Worm (Caenorhabditis elegans): ENCODE results near the gene F59B2.13.

Gene F59B2.13

DNA sequence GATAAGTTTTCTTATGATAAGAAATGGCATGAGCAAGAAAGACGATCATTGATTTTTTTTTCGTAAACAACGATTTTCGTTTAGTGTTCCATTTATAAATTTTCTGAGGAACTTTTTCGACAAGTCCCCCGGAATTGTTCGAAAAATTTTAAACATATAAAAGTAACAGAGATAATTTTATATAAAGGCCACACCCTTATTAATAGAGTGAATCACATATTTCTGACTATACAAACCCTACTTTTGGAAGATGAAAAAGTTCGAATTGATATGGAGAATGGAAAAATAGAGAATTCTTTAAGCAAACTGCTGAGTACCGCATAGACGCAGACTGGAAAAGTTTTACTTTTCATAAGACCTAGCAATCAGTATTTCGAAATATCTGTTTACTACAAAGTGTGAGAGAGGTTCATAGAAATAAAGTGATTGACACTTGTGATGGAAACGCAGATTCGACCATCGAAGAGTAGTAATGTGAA is 24.3 kb upstream of the F59B2.13 start (continued):
- TF ChIP-seq egl-5 (tag; optimal IDR thresholded peaks at IDR 0.05) (no peak), daf-12 (tag; optimal IDR thresholded peaks at IDR 0.05) (no peak), snpc-4 (tag; optimal IDR thresholded peaks at IDR 0.05) (peak; percentile 60), egl-27 (tag; optimal IDR thresholded peaks at IDR 0.05) (no peak), nfya-1 (tag; optimal IDR thresholded peaks at IDR 0.05; ENCODE audit: insufficient read depth) (peak; percentile 81), fkh-2 (tag; optimal IDR thresholded peaks at IDR 0.05) (no peak), jun-1 (tag; optimal IDR thresholded peaks at IDR 0.05) (peak; percentile 79), mml-1 (tag; optimal IDR thresholded peaks at IDR 0.05) (no peak), nhr-23 (tag; optimal IDR thresholded peaks at IDR 0.05) (peak; percentile 84)

DNA sequence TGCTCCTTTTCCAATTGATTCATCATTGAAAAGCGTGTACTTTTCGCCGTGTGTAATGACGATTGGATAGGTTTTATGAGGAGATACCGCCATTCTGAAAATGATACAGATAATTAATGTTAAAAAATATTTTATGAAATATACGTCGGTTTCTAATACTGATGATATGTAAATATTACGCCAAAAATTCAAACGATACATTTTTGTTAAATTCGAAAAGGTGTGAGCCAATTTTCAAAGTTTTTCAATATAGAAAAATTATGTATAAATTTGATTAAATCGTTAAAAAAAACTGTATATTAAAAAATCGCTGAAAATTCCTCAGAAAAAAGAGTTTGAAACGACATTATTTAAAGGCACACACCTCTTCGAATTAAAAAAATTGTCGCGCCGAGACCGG is 23.7 kb upstream of the F59B2.13 start, which contains the start of gene ikke-1:
Gene ikke-1 (minus strand): TSS at position 101 of the 400 bp plus-strand sequence.
- TF ChIP-seq pqm-1 (tag; optimal IDR thresholded peaks at IDR 0.05) (no peak), egl-5 (tag; optimal IDR thresholded peaks at IDR 0.05) (no peak), elt-3 (tag; optimal IDR thresholded peaks at IDR 0.05) (no peak), elt-2 (tag; optimal IDR thresholded peaks at IDR 0.05) (no peak), ztf-4 (tag; optimal IDR thresholded peaks at IDR 0.05) (no peak), ZK546.5 (tag; optimal IDR thresholded peaks at IDR 0.05) (no peak), mdl-1 (tag; optimal IDR thresholded peaks at IDR 0.05) (no peak), nhr-77 (tag; optimal IDR thresholded peaks at IDR 0.05) (no peak), zag-1 (tag; optimal IDR thresholded peaks at IDR 0.05) (no peak), lin-15B (tag; optimal IDR thresholded peaks at IDR 0.05) (no peak), nhr-28 (tag; optimal IDR thresholded peaks at IDR 0.05) (no peak), nhr-76 (tag; optimal IDR thresholded peaks at IDR 0.05) (no peak)

DNA sequence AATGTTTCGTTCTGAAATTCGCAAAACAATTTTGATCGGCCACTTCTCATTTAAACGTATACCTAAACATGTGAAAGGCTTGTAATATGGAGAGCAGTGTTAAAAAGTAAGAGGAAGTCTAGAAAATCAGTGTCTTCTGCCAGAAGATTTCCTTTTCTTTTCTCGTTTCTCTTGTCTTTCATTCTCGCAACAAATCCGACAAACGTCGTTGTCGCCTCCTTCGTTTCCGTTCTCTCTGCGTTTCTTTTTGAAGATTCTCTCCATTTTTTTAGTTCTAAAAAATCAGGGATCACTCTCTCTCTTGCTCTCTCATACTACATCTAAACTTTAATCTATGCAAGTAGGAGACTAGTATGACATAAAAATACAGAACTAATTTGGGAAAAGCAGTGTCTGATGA is 20.4 kb upstream of the F59B2.13 start:
- TF ChIP-seq eor-1 (tag; optimal IDR thresholded peaks at IDR 0.05), result no peak
- TF ChIP-seq ceh-28 (tag; optimal IDR thresholded peaks at IDR 0.05), result no peak
- no peak for TF ChIP-seq elt-1 (tag; optimal IDR thresholded peaks at IDR 0.05)
- TF ChIP-seq ceh-82 (tag; optimal IDR thresholded peaks at IDR 0.05), result no peak
- TF ChIP-seq egl-27 (tag; optimal IDR thresholded peaks at IDR 0.05), result no peak
- TF ChIP-seq fkh-10 (GFP tag; optimal IDR thresholded peaks at IDR 0.05), result peak; percentile 6
- TF ChIP-seq mdl-1 (tag; optimal IDR thresholded peaks at IDR 0.05), result no peak
- TF ChIP-seq daf-12 (tag; optimal IDR thresholded peaks at IDR 0.05), result no peak
- no peak for TF ChIP-seq ceh-9 (tag; optimal IDR thresholded peaks at IDR 0.05)

DNA sequence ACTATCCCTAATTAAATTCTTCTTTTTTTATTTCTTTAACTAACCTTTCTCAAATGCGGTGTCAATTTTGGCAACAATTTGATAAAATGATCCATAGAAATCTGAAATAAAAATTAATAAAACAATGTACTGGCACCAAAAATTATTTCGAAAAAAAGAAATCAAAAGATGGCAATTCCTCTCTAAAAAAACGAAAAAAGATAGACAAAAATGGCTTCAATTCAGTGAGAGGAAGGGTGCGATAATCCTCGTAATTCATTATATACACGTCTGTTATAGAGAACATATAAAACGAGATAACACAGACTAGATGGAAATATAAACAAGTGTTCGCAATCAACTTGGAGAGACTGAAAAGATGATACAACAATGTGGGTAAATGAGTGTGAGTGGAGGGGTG is 19.0 kb upstream of the F59B2.13 start, which contains the start of gene R107.2:
Gene R107.2 (minus strand): TSS at position 101 of the 400 bp plus-strand sequence.
- TF ChIP-seq nhr-237 (tag; optimal IDR thresholded peaks at IDR 0.05), result no peak
- TF ChIP-seq mml-1 (tag; optimal IDR thresholded peaks at IDR 0.05), result no peak
- no peak for TF ChIP-seq fos-1 (tag; optimal IDR thresholded peaks at IDR 0.05)
- no peak for TF ChIP-seq elt-2 (tag; optimal IDR thresholded peaks at IDR 0.05)
- TF ChIP-seq egl-5 (tag; optimal IDR thresholded peaks at IDR 0.05), result no peak
- TF ChIP-seq lsy-12 (tag; optimal IDR thresholded peaks at IDR 0.05), result no peak
- no peak for TF ChIP-seq nhr-11 (tag; optimal IDR thresholded peaks at IDR 0.05)

DNA sequence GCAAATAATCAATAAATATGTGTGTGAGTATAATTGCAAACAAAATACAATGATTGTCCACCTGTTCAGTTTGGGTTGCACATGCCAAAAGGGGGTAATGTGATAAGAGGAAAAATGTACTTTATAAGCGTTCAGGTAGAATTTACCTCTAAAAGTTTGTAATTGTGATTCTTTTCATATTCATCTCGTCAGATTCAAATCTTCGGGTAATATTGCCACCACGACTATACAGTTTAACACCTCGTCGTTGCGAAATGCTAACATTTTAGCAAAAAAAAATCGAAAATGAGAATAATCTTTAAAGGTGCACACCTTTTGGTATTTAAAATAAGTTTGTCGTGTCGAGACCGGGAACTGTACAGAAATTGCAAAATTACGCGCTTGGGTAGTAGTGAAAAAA is 16.3 kb upstream of the F59B2.13 start, which contains the start of gene nac-2:
Gene nac-2 (minus strand): TSS at position 101 of the 400 bp plus-strand sequence.
- TF ChIP-seq nhr-12 (tag; optimal IDR thresholded peaks at IDR 0.05) (no peak), ceh-28 (tag; optimal IDR thresholded peaks at IDR 0.05) (peak; percentile 0), nhr-76 (tag; optimal IDR thresholded peaks at IDR 0.05) (no peak)

DNA sequence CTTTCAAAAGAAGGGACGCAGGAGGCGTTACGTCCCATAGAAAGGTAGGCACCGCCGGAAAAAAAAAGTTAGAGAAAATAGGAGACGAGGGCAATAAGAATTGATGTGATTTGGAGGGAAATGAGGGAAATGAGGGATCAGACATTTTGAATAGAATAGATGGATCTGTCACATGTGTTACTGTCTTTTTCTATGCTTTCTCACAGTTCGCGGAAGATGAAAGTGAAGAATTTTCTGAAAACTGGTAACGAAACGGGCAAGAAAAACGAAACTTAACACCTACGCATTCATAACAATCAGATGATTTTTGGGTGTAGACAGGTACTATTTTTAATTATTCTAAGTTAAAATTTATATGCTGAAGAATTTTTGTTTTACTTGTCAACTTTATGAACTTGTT is 10.8 kb upstream of the F59B2.13 start, which contains the start of gene R107.9:
Gene R107.9 (plus strand): TSS at position 301 of the 400 bp plus-strand sequence.
- no peak for TF ChIP-seq nhr-43 (tag; optimal IDR thresholded peaks at IDR 0.05; ENCODE audit: poor library complexity, severe bottlenecking)
- TF ChIP-seq nhr-76 (tag; optimal IDR thresholded peaks at IDR 0.05), result no peak
- TF ChIP-seq egl-5 (tag; optimal IDR thresholded peaks at IDR 0.05), result peak; percentile 17
- no peak for TF ChIP-seq pqm-1 (tag; optimal IDR thresholded peaks at IDR 0.05)
- no peak for TF ChIP-seq unc-39 (tag; optimal IDR thresholded peaks at IDR 0.05)
- no peak for TF ChIP-seq nfya-1 (tag; optimal IDR thresholded peaks at IDR 0.05; ENCODE audit: insufficient read depth)

All from whole organism, L3 larva.